Worm (Caenorhabditis elegans): ENCODE measurements around the gene ZK355.8.

DNA sequence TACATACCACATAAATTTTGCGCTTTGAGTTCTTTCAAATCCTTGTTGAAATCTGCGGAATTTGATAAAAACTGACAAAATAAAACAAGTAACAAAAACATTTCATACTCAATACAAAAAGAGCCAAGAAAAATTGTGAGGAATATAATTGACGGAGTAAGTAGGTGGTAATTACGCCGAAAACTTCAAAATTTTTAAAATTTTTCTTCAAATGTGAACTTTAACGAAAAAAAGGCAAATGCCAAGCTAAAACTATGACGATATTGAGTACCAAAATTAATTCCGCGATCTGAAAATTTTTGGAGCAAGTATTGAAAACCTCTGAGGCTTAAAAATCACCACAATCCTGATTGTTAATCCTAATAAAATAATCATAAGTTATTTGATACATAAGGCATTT, 25.0 kb downstream of the ZK355.8 start, which contains the start of gene irld-51:
- no peak for TF ChIP-seq unc-39 (tag; optimal IDR thresholded peaks at IDR 0.05)
- no peak for TF ChIP-seq ceh-82 (tag; optimal IDR thresholded peaks at IDR 0.05)
- no peak for TF ChIP-seq R02D3.7 (tag; optimal IDR thresholded peaks at IDR 0.05)
- no peak for TF ChIP-seq nhr-77 (tag; optimal IDR thresholded peaks at IDR 0.05)
- TF ChIP-seq nhr-11 (tag; optimal IDR thresholded peaks at IDR 0.05) = no peak
- no peak for TF ChIP-seq skn-1 (tag; optimal IDR thresholded peaks at IDR 0.05)
- TF ChIP-seq snpc-4 (tag; optimal IDR thresholded peaks at IDR 0.05) = no peak
- TF ChIP-seq aly-2 (tag; optimal IDR thresholded peaks at IDR 0.05) = no peak
- TF ChIP-seq nhr-10 (tag; optimal IDR thresholded peaks at IDR 0.05) = no peak
- TF ChIP-seq ztf-11 (tag; optimal IDR thresholded peaks at IDR 0.05) = no peak
- TF ChIP-seq zag-1 (tag; optimal IDR thresholded peaks at IDR 0.05) = no peak
